Worm (Caenorhabditis elegans): ENCODE data around the gene ran-2.
A peak's percentile ranks its signal among the peaks of the same experiment; 100 is the strongest.

ran-2 gene

DNA sequence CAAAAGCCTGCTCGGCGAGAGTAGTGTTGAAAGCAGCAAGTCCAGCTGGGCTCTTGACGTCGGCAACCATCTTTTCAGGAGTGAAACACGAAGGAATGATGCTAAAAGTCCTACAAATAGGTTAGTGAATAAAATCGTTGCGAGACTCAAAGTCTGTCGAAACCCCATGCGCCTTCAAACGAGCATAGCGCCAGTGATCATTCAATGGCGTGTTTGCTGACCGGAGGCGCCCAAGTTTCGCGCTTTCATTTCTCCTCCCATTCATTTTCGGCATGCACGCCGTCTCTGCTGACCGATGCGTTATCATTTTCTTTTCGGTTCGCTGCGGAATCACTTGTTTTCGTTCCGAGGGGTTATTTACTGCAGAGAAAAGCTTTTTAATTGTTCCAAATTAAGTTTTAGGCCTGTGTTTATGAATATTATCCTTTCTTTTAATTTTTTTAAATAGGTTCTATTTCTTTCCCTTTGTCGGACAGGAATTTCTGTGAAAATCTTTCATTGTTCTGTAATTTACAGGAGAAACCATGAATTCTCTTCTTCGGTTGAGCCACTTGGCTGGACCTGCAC, 39.9 kb downstream of the ran-2 start, which contains the start of the genes eef-1B.1 and aco-2 (continued):
- peak; percentile 64; the same call in 1 of the 2 replicates for TF ChIP-seq Y95B8A.8 (GFP tag; IDR thresholded peaks at IDR 0.05)
- TF ChIP-seq atf-7 (tag; optimal IDR thresholded peaks at IDR 0.05) = peak; percentile 36
- TF ChIP-seq D2030.7 (GFP tag; IDR thresholded peaks at IDR 0.05) = peak; percentile 56
- TF ChIP-seq mes-4 (tag; optimal IDR thresholded peaks at IDR 0.05) = no peak
- TF ChIP-seq ztf-25 (GFP tag; IDR thresholded peaks at IDR 0.05) = no peak
- peak; percentile 87 for TF ChIP-seq ekl-4 (GFP tag; IDR thresholded peaks at IDR 0.05)
- peak; percentile 54 for TF ChIP-seq gei-17 (GFP tag; optimal IDR thresholded peaks at IDR 0.05)

DNA sequence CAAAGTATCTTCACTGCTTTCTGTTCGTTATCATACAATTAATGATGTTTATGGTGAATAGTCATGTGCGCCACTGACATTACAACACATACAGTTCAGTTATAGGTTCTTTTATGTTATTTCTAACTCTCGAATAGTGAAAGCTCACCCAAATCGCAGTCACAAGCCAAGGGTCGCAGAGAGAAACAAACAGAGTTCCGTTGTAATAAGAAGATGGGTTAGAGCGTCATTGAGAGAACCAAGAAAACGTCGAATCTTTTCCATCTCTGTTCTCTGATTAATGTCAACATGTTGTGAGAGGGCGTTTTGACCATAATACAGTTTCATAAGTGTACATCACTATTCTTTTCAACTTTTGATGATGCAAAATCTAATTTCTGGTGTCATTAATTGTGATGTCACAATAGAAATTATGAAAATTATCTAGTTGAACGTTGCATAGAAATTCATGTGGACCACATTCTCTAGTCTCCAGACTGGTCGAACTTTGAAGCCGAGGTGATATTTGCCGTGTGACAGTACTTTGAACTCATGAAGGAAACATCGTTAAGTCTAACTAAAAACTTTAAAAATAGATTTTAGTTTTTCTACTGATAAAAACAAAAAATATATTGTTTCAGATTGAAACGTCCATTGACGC, 40.8 kb downstream of the ran-2 start:
- peak; percentile 65 for TF ChIP-seq pha-4 (tag; optimal IDR thresholded peaks at IDR 0.05)
- TF ChIP-seq hlh-12 (tag; optimal IDR thresholded peaks at IDR 0.05) = no peak
- no peak for TF ChIP-seq rpc-1 (optimal IDR thresholded peaks at IDR 0.05)
- TF ChIP-seq rpc-1 (tag; optimal IDR thresholded peaks at IDR 0.05) = no peak
- no peak for TF ChIP-seq F39B2.1 (GFP tag; IDR thresholded peaks at IDR 0.05)
- TF ChIP-seq let-607 (tag; optimal IDR thresholded peaks at IDR 0.05) = no peak
- no peak for TF ChIP-seq fkh-3 (tag; optimal IDR thresholded peaks at IDR 0.05)
- TF ChIP-seq let-526 (GFP tag; IDR thresholded peaks at IDR 0.05) = no peak
- no peak for TF ChIP-seq ceh-58 (GFP tag; IDR thresholded peaks at IDR 0.05)
- peak; percentile 40; the same call in 1 of the 2 replicates for TF ChIP-seq nfyb-1 (GFP tag; IDR thresholded peaks at IDR 0.05)
- TF ChIP-seq B0336.3 (GFP tag; IDR thresholded peaks at IDR 0.05) = peak; percentile 24; the same call in 1 of the 2 replicates
- TF ChIP-seq ztf-28 (GFP tag; IDR thresholded peaks at IDR 0.05) = no peak
- TF ChIP-seq ztf-25 (GFP tag; IDR thresholded peaks at IDR 0.05) = no peak
- TF ChIP-seq T07F8.4 (tag; optimal IDR thresholded peaks at IDR 0.05) = no peak
- TF ChIP-seq cebp-1 (GFP tag; IDR thresholded peaks at IDR 0.05) = no peak
- peak; percentile 44 for TF ChIP-seq cebp-1 (tag; optimal IDR thresholded peaks at IDR 0.05)
- TF ChIP-seq mcd-1 (GFP tag; IDR thresholded peaks at IDR 0.05) = peak; percentile 15; the same call in 1 of the 2 replicates
- no peak for TF ChIP-seq B0035.1 (tag; optimal IDR thresholded peaks at IDR 0.05)
- peak; percentile 6 for TF ChIP-seq lsl-1 (GFP tag; optimal IDR thresholded peaks at IDR 0.05)
- TF ChIP-seq ets-4 (GFP tag; optimal IDR thresholded peaks at IDR 0.05) = peak; percentile 61
- TF ChIP-seq nhr-80 (tag; optimal IDR thresholded peaks at IDR 0.05) = peak; percentile 26
- peak; percentile 3 for TF ChIP-seq unc-62 (GFP tag; optimal IDR thresholded peaks at IDR 0.05)
- peak; percentile 10 for TF ChIP-seq tlf-1 (GFP tag; optimal IDR thresholded peaks at IDR 0.05)
- TF ChIP-seq attf-5 (GFP tag; optimal IDR thresholded peaks at IDR 0.05) = peak; percentile 26
- no peak for TF ChIP-seq F57A8.1 (GFP tag; optimal IDR thresholded peaks at IDR 0.05)
- no peak for TF ChIP-seq zim-3 (tag; optimal IDR thresholded peaks at IDR 0.05)
- no peak for TF ChIP-seq Y53G8AR.9 (GFP tag; conservative IDR thresholded peaks at IDR 0.05)

DNA sequence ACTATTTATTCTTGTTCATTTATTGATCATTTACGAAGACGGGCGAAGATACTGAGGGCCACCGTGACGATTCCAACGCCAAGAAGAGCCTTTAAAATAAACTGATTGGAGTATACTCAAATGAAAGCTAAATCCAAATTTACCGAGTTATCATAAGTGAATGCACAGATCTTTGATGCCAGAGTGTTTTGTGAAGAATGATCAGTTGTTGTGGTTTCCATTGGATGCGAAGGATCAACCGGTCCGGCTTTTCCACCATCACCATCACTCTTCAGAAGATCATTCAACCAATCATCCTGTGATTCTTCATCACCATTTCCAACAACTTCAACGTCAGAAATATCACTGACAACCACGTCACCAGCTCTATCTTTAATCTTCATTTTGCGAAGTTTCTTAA, 43.9 kb downstream of the ran-2 start:
- 0 out of 2 replicates have a peak, but pooled peaks have one; percentile 9 for TF ChIP-seq attf-6 (GFP tag; IDR thresholded peaks at IDR 0.05)
- 0 out of 2 replicates have a peak, but pooled peaks have one; percentile 44 for TF ChIP-seq nhr-120 (GFP tag; IDR thresholded peaks at IDR 0.05)
- 0 out of 2 replicates have a peak, but pooled peaks have one; percentile 20 for TF ChIP-seq Y79H2A.3 (GFP tag; conservative IDR thresholded peaks at IDR 0.05)
- no peak for TF ChIP-seq attf-3 (GFP tag; conservative IDR thresholded peaks at IDR 0.05)
- TF ChIP-seq cebp-1 (GFP tag; IDR thresholded peaks at IDR 0.05) = 0 out of 2 replicates have a peak, but pooled peaks have one; percentile 43
- peak; percentile 49 for TF ChIP-seq cebp-1 (tag; optimal IDR thresholded peaks at IDR 0.05)
- no peak for TF ChIP-seq tbp1 (GFP tag; optimal IDR thresholded peaks at IDR 0.05)
- TF ChIP-seq madf-6 (GFP tag; IDR thresholded peaks at IDR 0.05) = peak; percentile 56; the same call in 1 of the 2 replicates
- TF ChIP-seq nhr-27 (tag; optimal IDR thresholded peaks at IDR 0.05) = no peak
- no peak for TF ChIP-seq mcd-1 (GFP tag; IDR thresholded peaks at IDR 0.05)
- TF ChIP-seq Y56A3A.18 (GFP tag; IDR thresholded peaks at IDR 0.05) = peak; percentile 29; the same call in 1 of the 2 replicates
- no peak for TF ChIP-seq hlh-26 (GFP tag; conservative IDR thresholded peaks at IDR 0.05)
- peak; percentile 27 for TF ChIP-seq tlf-1 (GFP tag; optimal IDR thresholded peaks at IDR 0.05)
- TF ChIP-seq ZK185.1 (tag; optimal IDR thresholded peaks at IDR 0.05; ENCODE audit: poor library complexity, severe bottlenecking) = peak; percentile 14
- TF ChIP-seq ekl-4 (GFP tag; IDR thresholded peaks at IDR 0.05) = peak; percentile 36; the same call in 1 of the 2 replicates
- TF ChIP-seq egrh-3 (GFP tag; IDR thresholded peaks at IDR 0.05) = no peak
- peak; percentile 90 for TF ChIP-seq hrde-1 (tag; optimal IDR thresholded peaks at IDR 0.05; ENCODE audit: borderline replicate concordance)
- no peak for TF ChIP-seq let-526 (GFP tag; IDR thresholded peaks at IDR 0.05)
